Worm (Caenorhabditis elegans): ENCODE results near the gene srh-213.

srh-213 gene

ce11 chrV:3616844-3617243 is 22.0 kb upstream of the srh-213 start:
- no peak for TF ChIP-seq rcor-1 (GFP tag; IDR thresholded peaks at IDR 0.05)
- TF ChIP-seq F55B11.4 (tag; optimal IDR thresholded peaks at IDR 0.05; ENCODE audit: borderline replicate concordance, insufficient read depth): no peak
- TF ChIP-seq F52B5.7 (tag; optimal IDR thresholded peaks at IDR 0.05): no peak
- TF ChIP-seq efl-1 (GFP tag; optimal IDR thresholded peaks at IDR 0.05): no peak
- no peak for TF ChIP-seq ccch-3 (GFP tag; optimal IDR thresholded peaks at IDR 0.05)
- no peak for TF ChIP-seq ztf-25 (GFP tag; IDR thresholded peaks at IDR 0.05)
- no peak for TF ChIP-seq hmg-1.2 (GFP tag; IDR thresholded peaks at IDR 0.05)
- TF ChIP-seq die-1 (tag; optimal IDR thresholded peaks at IDR 0.05): no peak
- no peak for TF ChIP-seq xnd-1 (tag; optimal IDR thresholded peaks at IDR 0.05)
- no peak for TF ChIP-seq ceh-58 (GFP tag; IDR thresholded peaks at IDR 0.05)
- TF ChIP-seq egl-44 (GFP tag; IDR thresholded peaks at IDR 0.05): no peak
- TF ChIP-seq sptf-2 (GFP tag; optimal IDR thresholded peaks at IDR 0.05): no peak
- TF ChIP-seq let-607 (tag; optimal IDR thresholded peaks at IDR 0.05): no peak
- no peak for TF ChIP-seq Y95B8A.8 (GFP tag; IDR thresholded peaks at IDR 0.05)
- TF ChIP-seq athp-1 (tag; optimal IDR thresholded peaks at IDR 0.05): no peak
- no peak for TF ChIP-seq ceh-27 (GFP tag; optimal IDR thresholded peaks at IDR 0.05)
- TF ChIP-seq ekl-4 (GFP tag; IDR thresholded peaks at IDR 0.05): no peak
- TF ChIP-seq nhr-179 (tag; optimal IDR thresholded peaks at IDR 0.05): no peak

ce11 chrV:3614397-3614796 is 19.6 kb upstream of the srh-213 start, which contains the start of gene T22F3.11:
Gene T22F3.11, minus strand, starts transcription at chrV:3614553.
- TF ChIP-seq T26A5.8 (tag; optimal IDR thresholded peaks at IDR 0.05) (no peak), B0261.1 (tag; optimal IDR thresholded peaks at IDR 0.05) (no peak), rcor-1 (GFP tag; IDR thresholded peaks at IDR 0.05) (no peak), nhr-80 (tag; optimal IDR thresholded peaks at IDR 0.05) (no peak), tlf-1 (GFP tag; optimal IDR thresholded peaks at IDR 0.05) (no peak), pbrm-1 (GFP tag; IDR thresholded peaks at IDR 0.05) (no peak), ama-1 (optimal IDR thresholded peaks at IDR 0.05) (no peak), ama-1 (GFP tag; optimal IDR thresholded peaks at IDR 0.05) (no peak), egl-18 (GFP tag; IDR thresholded peaks at IDR 0.05) (no peak), cebp-1 (GFP tag; IDR thresholded peaks at IDR 0.05) (no peak), cebp-1 (tag; optimal IDR thresholded peaks at IDR 0.05) (no peak)

DNA sequence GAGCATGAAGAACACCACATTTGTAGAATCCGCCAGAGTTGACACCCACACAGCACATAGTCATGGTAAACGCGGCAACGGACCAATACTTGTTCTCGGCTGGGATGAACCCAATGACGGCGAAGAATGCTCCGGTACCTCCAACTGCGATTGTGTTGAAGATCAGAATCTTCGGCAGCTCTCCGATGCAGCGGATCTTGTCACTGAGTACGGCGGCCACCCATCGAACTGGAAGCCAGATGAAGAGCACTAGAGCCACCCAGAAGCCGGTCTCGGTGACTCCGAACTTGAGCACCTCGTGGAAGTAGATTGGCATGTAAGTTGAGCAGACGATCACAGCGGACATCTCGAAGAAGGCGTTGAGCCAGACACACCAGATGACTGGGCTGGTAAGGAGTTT is 18.2 kb upstream of the srh-213 start:
- TF ChIP-seq lsy-27 (tag; optimal IDR thresholded peaks at IDR 0.05; ENCODE audit: borderline replicate concordance, insufficient read depth) (no peak), somi-1 (GFP tag; optimal IDR thresholded peaks at IDR 0.05) (no peak), nhr-80 (tag; optimal IDR thresholded peaks at IDR 0.05) (no peak), zfh-2 (GFP tag; conservative IDR thresholded peaks at IDR 0.05) (peak; percentile 58; the same call in 1 of the 2 replicates)

DNA sequence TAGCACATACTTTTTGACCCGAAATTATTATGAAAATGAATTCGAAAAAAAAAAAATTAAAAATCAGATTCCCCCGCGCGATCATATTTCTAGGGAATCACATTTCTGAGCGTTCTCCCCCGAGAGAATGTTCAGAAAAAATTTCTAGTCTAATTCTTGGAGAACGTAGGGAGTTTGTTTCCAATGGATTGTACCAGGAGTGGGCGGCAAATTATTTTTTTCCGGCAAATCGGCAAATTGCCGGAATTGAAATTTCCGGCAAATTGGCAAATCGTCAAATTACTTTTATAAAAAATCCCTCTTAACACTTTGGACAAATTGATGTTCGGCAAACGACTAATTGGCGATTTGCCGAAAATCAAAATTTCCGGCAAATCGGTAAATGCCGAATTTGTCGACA is 16.8 kb upstream of the srh-213 start, which contains the start of gene T22F3.10:
Gene T22F3.10, minus strand, starts transcription at position 101 of the 400 bp plus-strand sequence.
- no peak for TF ChIP-seq madf-10 (tag; optimal IDR thresholded peaks at IDR 0.05)
- TF ChIP-seq F33H1.4 (GFP tag; IDR thresholded peaks at IDR 0.05): no peak
- TF ChIP-seq F52B5.7 (tag; optimal IDR thresholded peaks at IDR 0.05): no peak
- no peak for TF ChIP-seq Y53F4B.3 (GFP tag; IDR thresholded peaks at IDR 0.05)
- TF ChIP-seq attf-5 (GFP tag; optimal IDR thresholded peaks at IDR 0.05): no peak
- TF ChIP-seq hmg-20 (GFP tag; IDR thresholded peaks at IDR 0.05): no peak
- TF ChIP-seq mxl-1 (tag; optimal IDR thresholded peaks at IDR 0.05): no peak
- TF ChIP-seq K11D2.4 (GFP tag; IDR thresholded peaks at IDR 0.05): no peak
- TF ChIP-seq lin-35 (GFP tag; optimal IDR thresholded peaks at IDR 0.05): no peak
- no peak for TF ChIP-seq ztf-6 (GFP tag; IDR thresholded peaks at IDR 0.05)
- TF ChIP-seq K12H6.12 (tag; optimal IDR thresholded peaks at IDR 0.05): no peak
- TF ChIP-seq egl-18 (GFP tag; IDR thresholded peaks at IDR 0.05): no peak
- TF ChIP-seq lag-1 (GFP tag; IDR thresholded peaks at IDR 0.05): no peak
